Fruit fly (Drosophila melanogaster): ENCODE measurements around the gene CG31465.

Gene CG31465

dm6 chr3R:21913447-21913846, 32.8 kb downstream of the CG31465 start, which contains the start of gene Qsox2 (continued):
- TF ChIP-seq zfh1 (GFP tag; IDR thresholded peaks at IDR 0.05) = no peak
- TF ChIP-seq cg (GFP tag; optimal IDR thresholded peaks at IDR 0.05) = no peak
- no peak for TF ChIP-seq CG3065 (GFP tag; optimal IDR thresholded peaks at IDR 0.05)
- no peak for TF ChIP-seq CG10147 (GFP tag; optimal IDR thresholded peaks at IDR 0.05)
- no peak for TF ChIP-seq CG31224 (GFP tag; IDR thresholded peaks at IDR 0.05)

dm6 chr3R:21916987-21917386, 36.4 kb downstream of the CG31465 start:
- TF ChIP-seq CG13123 (GFP tag; optimal IDR thresholded peaks at IDR 0.05) (no peak), CG11560 (tag; IDR thresholded peaks at IDR 0.05) (no peak), klu (GFP tag; IDR thresholded peaks at IDR 0.05) (no peak), Gsc (GFP tag; IDR thresholded peaks at IDR 0.05) (no peak), Aef1 (GFP tag; IDR thresholded peaks at IDR 0.05) (no peak), tll (GFP tag; optimal IDR thresholded peaks at IDR 0.05) (no peak), CG12236 (GFP tag; optimal IDR thresholded peaks at IDR 0.05) (no peak)

dm6 chr3R:21920495-21920894, 39.9 kb downstream of the CG31465 start:
- TF ChIP-seq scrt (GFP tag; optimal IDR thresholded peaks at IDR 0.05) (no peak), Drgx (GFP tag; IDR thresholded peaks at IDR 0.05) (0 out of 2 replicates have a peak, but pooled peaks have one; percentile 19), H15 (GFP tag; IDR thresholded peaks at IDR 0.05) (no peak), CG12071 (GFP tag; optimal IDR thresholded peaks at IDR 0.05) (no peak), org-1 (GFP tag; optimal IDR thresholded peaks at IDR 0.05) (no peak)

dm6 chr3R:21921363-21922208, 41.0 kb downstream of the CG31465 start:
- no peak for TF ChIP-seq otp (GFP tag; IDR thresholded peaks at IDR 0.05)
- peak; percentile 13 for TF ChIP-seq CG9437 (GFP tag; optimal IDR thresholded peaks at IDR 0.05)
- TF ChIP-seq CG16863 (GFP tag; optimal IDR thresholded peaks at IDR 0.05) = no peak
- peak; percentile 25 for TF ChIP-seq D19B (GFP tag; optimal IDR thresholded peaks at IDR 0.05)
- peak; percentile 4 for TF ChIP-seq Sox102F (GFP tag; optimal IDR thresholded peaks at IDR 0.05)
- TF ChIP-seq CG16779 (GFP tag; IDR thresholded peaks at IDR 0.05) = no peak
- peak; percentile 22 for TF ChIP-seq CoRest (tag; optimal IDR thresholded peaks at IDR 0.05)
- TF ChIP-seq CG12769 (tag; optimal IDR thresholded peaks at IDR 0.05) = peak; percentile 59
- peak; percentile 47; the same call in 1 of the 2 replicates for TF ChIP-seq crol (GFP tag; IDR thresholded peaks at IDR 0.05)
- TF ChIP-seq CG16813 (GFP tag; IDR thresholded peaks at IDR 0.05; ENCODE audit: partially characterized antibody) = 0 out of 3 replicates have a peak, but pooled peaks have one; percentile 15
- no peak for TF ChIP-seq CG4282 (GFP tag; optimal IDR thresholded peaks at IDR 0.05)
- no peak for TF ChIP-seq CG4617 (GFP tag; optimal IDR thresholded peaks at IDR 0.05; ENCODE audit: borderline replicate concordance)
- TF ChIP-seq Ets65A (GFP tag) = peak; percentile 19
- TF ChIP-seq Meics (GFP tag; optimal IDR thresholded peaks at IDR 0.05) = no peak
- no peak for TF ChIP-seq hb (GFP tag; IDR thresholded peaks at IDR 0.05; ENCODE audit: partially characterized antibody)
- TF ChIP-seq CG13424 (tag; optimal IDR thresholded peaks at IDR 0.05) = peak; percentile 16
- TF ChIP-seq gem (tag; optimal IDR thresholded peaks at IDR 0.05) = peak; percentile 33
- TF ChIP-seq kah (GFP tag; optimal IDR thresholded peaks at IDR 0.05) = no peak
- TF ChIP-seq bsh (GFP tag; optimal IDR thresholded peaks at IDR 0.05) = peak in 1 of 2 experiments; percentile 61
- peak; percentile 9 for TF ChIP-seq nmo (GFP tag; optimal IDR thresholded peaks at IDR 0.05)
- no peak for TF ChIP-seq NFAT (GFP tag; IDR thresholded peaks at IDR 0.05)
- TF ChIP-seq HLH4C (GFP tag; IDR thresholded peaks at IDR 0.05; ENCODE audit: partially characterized antibody) = peak; percentile 24; the same call in 1 of the 3 replicates
